Fruit fly (Drosophila melanogaster) whole organism, embryonic: ENCODE results near the gene CG4017.

Experiments
- BEAF-32 ChIP-seq: fragments of 200-800 bp; sonication (Bioruptor generic); optimal IDR thresholded peaks from 3 replicates; lab custom pipeline; 2017; ENCODE audit warnings: missing biosample characterization, missing genetic modification characterization, mild to moderate bottlenecking, moderate library complexity, missing genetic modification reagents
- Bteb2 ChIP-seq: fragments of 200-800 bp; sonication (Bioruptor generic); optimal IDR thresholded peaks from 2 replicates; lab custom pipeline; 2016; ENCODE audit warnings: missing biosample characterization, missing genetic modification characterization
- CG10543 ChIP-seq: fragments of 200-800 bp; sonication (Bioruptor generic); optimal IDR thresholded peaks from 3 replicates; lab custom pipeline; 2017; ENCODE audit warnings: missing biosample characterization, mild to moderate bottlenecking, missing genetic modification characterization, moderate library complexity
- CG10565 ChIP-seq: fragments of 200-800 bp; sonication (Bioruptor generic); optimal IDR thresholded peaks from 3 replicates; lab custom pipeline; 2016; ENCODE audit warnings: missing biosample characterization, mild to moderate bottlenecking, missing genetic modification characterization
- CG11398 ChIP-seq: fragments of 200-800 bp; sonication (Bioruptor generic); optimal IDR thresholded peaks from 2 replicates; lab custom pipeline; 2016; ENCODE audit warnings: missing biosample characterization, missing genetic modification characterization
- CG11504 ChIP-seq: fragments of 200-800 bp; sonication (Bioruptor generic); optimal IDR thresholded peaks from 3 replicates; lab custom pipeline; 2019; ENCODE audit warnings: missing biosample characterization, mild to moderate bottlenecking, missing genetic modification characterization, moderate library complexity
- CG12659 ChIP-seq: fragments of 200-800 bp; sonication (Bioruptor generic); optimal IDR thresholded peaks from 3 replicates; lab custom pipeline; 2017; ENCODE audit warnings: mild to moderate bottlenecking, missing biosample characterization, missing genetic modification reagents, missing genetic modification characterization
- CG14667 ChIP-seq: fragments of 200-800 bp; sonication (Bioruptor generic); IDR thresholded peaks from 2 replicates; pipeline ENCODE4 v1.3.6; 2022; ENCODE audit warnings: missing biosample characterization, missing genetic modification characterization
- CG14965 ChIP-seq: fragments of 200-800 bp; sonication (Bioruptor generic); optimal IDR thresholded peaks from 2 replicates; lab custom pipeline; 2016; ENCODE audit warnings: missing biosample characterization, missing genetic modification characterization, borderline replicate concordance
- CG15073 ChIP-seq: fragments of 200-800 bp; sonication (Bioruptor generic); optimal IDR thresholded peaks from 2 replicates; lab custom pipeline; 2016; ENCODE audit warnings: missing biosample characterization, missing genetic modification characterization
- CG1529 ChIP-seq: fragments of 200-800 bp; sonication (Bioruptor generic); optimal IDR thresholded peaks from 3 replicates; lab custom pipeline; 2018; ENCODE audit warnings: missing biosample characterization, missing genetic modification characterization
- CG16815 ChIP-seq: fragments of 200-800 bp; sonication (Bioruptor generic); optimal IDR thresholded peaks from 3 replicates; lab custom pipeline; 2017; ENCODE audit warnings: missing biosample characterization, mild to moderate bottlenecking, missing genetic modification characterization
- CG17359 ChIP-seq: fragments of 200-800 bp; sonication (Bioruptor generic); optimal IDR thresholded peaks from 3 replicates; lab custom pipeline; 2018; ENCODE audit warnings: missing biosample characterization, mild to moderate bottlenecking, missing genetic modification characterization, moderate library complexity
- CG17829 ChIP-seq: fragments of 200-800 bp; optimal IDR thresholded peaks from 2 replicates; lab custom pipeline; 2019; ENCODE audit warnings: missing biosample characterization, mild to moderate bottlenecking, missing genetic modification characterization, moderate library complexity
- CG2199 ChIP-seq: fragments of 200-800 bp; sonication (Bioruptor generic); IDR thresholded peaks from 3 replicates; pipeline ENCODE4 v1.3.6; 2022; ENCODE audit warnings: missing biosample characterization, missing genetic modification characterization
- CG3065 ChIP-seq: fragments of 200-800 bp; sonication (Bioruptor generic); optimal IDR thresholded peaks from 2 replicates; lab custom pipeline; 2016; ENCODE audit warnings: missing biosample characterization, missing genetic modification characterization
- CG34224 ChIP-seq: fragments of 200-800 bp; sonication (Bioruptor generic); IDR thresholded peaks from 3 replicates; pipeline ENCODE4 v1.3.6; 2022; ENCODE audit warnings: missing biosample characterization, missing genetic modification characterization; ENCODE audit not compliant: partially characterized antibody
- CG3995 ChIP-seq: fragments of 200-800 bp; sonication (Bioruptor generic); optimal IDR thresholded peaks from 3 replicates; lab custom pipeline; 2016; ENCODE audit warnings: missing biosample characterization, missing genetic modification characterization
- CG4282 ChIP-seq: fragments of 200-800 bp; sonication (Bioruptor generic); optimal IDR thresholded peaks from 2 replicates; lab custom pipeline; 2016; ENCODE audit warnings: missing biosample characterization, missing genetic modification characterization
- CG6683 ChIP-seq: fragments of 200-800 bp; sonication (Bioruptor generic); optimal IDR thresholded peaks from 2 replicates; lab custom pipeline; 2017; ENCODE audit warnings: missing biosample characterization, mild to moderate bottlenecking, missing genetic modification characterization, missing genetic modification reagents
- CG7786 ChIP-seq: fragments of 200-800 bp; sonication (Bioruptor generic); optimal IDR thresholded peaks from 2 replicates; lab custom pipeline; 2016; ENCODE audit warnings: missing biosample characterization, missing genetic modification characterization
- CG8290 ChIP-seq, 3 experiments: fragments of 200-800 bp; sonication (Bioruptor generic); optimal IDR thresholded peaks; 2 replicates each; lab custom pipeline; 2016 to 2019; ENCODE audit warnings: missing biosample characterization in 3 of 3, missing genetic modification characterization in 3 of 3, mild to moderate bottlenecking in 2 of 3, moderate library complexity in 1 of 3
- Dbx ChIP-seq: fragments of 200-800 bp; sonication (Bioruptor generic); IDR thresholded peaks from 3 replicates; pipeline ENCODE4 v1.3.6; 2022; ENCODE audit warnings: missing biosample characterization, missing genetic modification characterization
- Ets65A ChIP-seq: fragments of 200-800 bp; sonication (Bioruptor generic); peaks from one replicate; lab custom pipeline; 2016; ENCODE audit warnings: missing biosample characterization, missing genetic modification characterization
- H2.0 ChIP-seq: fragments of 200-800 bp; sonication (Bioruptor generic); IDR thresholded peaks from 2 replicates; pipeline ENCODE4 v1.3.6; 2022; ENCODE audit warnings: missing biosample characterization, missing genetic modification characterization
- HLH3B ChIP-seq: fragments of 200-800 bp; sonication (Bioruptor generic); IDR thresholded peaks from 2 replicates; pipeline ENCODE4 v1.3.6; 2022; ENCODE audit warnings: missing biosample characterization, missing genetic modification characterization
- Hr78 ChIP-seq, 2 experiments: fragments of 200-800 bp in 1 of 2; fragments of >200 bp in 1 of 2; sonication (Bioruptor generic) in 1 of 2; optimal IDR thresholded peaks; 2 replicates each; lab custom pipeline; 2017 to 2019; ENCODE audit warnings: missing biosample characterization in 2 of 2, missing genetic modification characterization in 2 of 2, mild to moderate bottlenecking in 1 of 2, moderate library complexity in 1 of 2
- Nf-YC ChIP-seq: fragments of 200-800 bp; optimal IDR thresholded peaks from 3 replicates; lab custom pipeline; 2019; ENCODE audit warnings: missing biosample characterization, mild to moderate bottlenecking, missing genetic modification characterization, moderate library complexity
- Trl ChIP-seq, 3 experiments: fragments of >200 bp in 2 of 3; fragments of 200-800 bp in 1 of 3; sonication (Bioruptor generic) in 1 of 3; optimal IDR thresholded peaks; 2 replicates in 1 of 3; 3 replicates in 2 of 3; lab custom pipeline; 2016 to 2017; ENCODE audit warnings: missing biosample characterization in 1 of 3, missing genetic modification characterization in 1 of 3
- Xbp1 ChIP-seq: fragments of 200-800 bp; sonication (Bioruptor generic); optimal IDR thresholded peaks from 3 replicates; lab custom pipeline; 2016; ENCODE audit warnings: missing biosample characterization, mild to moderate bottlenecking, missing genetic modification characterization
- al ChIP-seq: fragments of 200-800 bp; sonication (Bioruptor generic); IDR thresholded peaks from 2 replicates; pipeline ENCODE4 v1.3.6; 2022; ENCODE audit warnings: missing biosample characterization, missing genetic modification characterization
- az2 ChIP-seq: fragments of 200-800 bp; sonication (Bioruptor generic); optimal IDR thresholded peaks from 3 replicates; lab custom pipeline; 2016; ENCODE audit warnings: missing biosample characterization, missing genetic modification characterization
- bigmax ChIP-seq: fragments of 200-800 bp; sonication (Bioruptor generic); optimal IDR thresholded peaks from 2 replicates; lab custom pipeline; 2018; ENCODE audit warnings: missing biosample characterization, mild to moderate bottlenecking, missing genetic modification characterization
- br ChIP-seq: fragments of >200 bp; optimal IDR thresholded peaks from 2 replicates; lab custom pipeline; 2017
- ems ChIP-seq: fragments of 200-800 bp; sonication (Bioruptor generic); optimal IDR thresholded peaks from 3 replicates; lab custom pipeline; 2016; ENCODE audit warnings: missing biosample characterization, missing genetic modification characterization
- fd64A ChIP-seq: fragments of 200-800 bp; sonication (Bioruptor generic); optimal IDR thresholded peaks from 3 replicates; lab custom pipeline; 2018; ENCODE audit warnings: missing biosample characterization, mild to moderate bottlenecking, missing genetic modification characterization
- gcm ChIP-seq: fragments of 200-800 bp; sonication (Bioruptor generic); optimal IDR thresholded peaks from 2 replicates; lab custom pipeline; 2019; ENCODE audit warnings: missing biosample characterization, mild to moderate bottlenecking, missing genetic modification characterization, moderate library complexity
- gcm2 ChIP-seq: fragments of 200-800 bp; sonication (Bioruptor generic); optimal IDR thresholded peaks from 2 replicates; lab custom pipeline; 2016; ENCODE audit warnings: missing biosample characterization, missing genetic modification characterization
- odd ChIP-seq: fragments of 200-800 bp; sonication (Bioruptor generic); optimal IDR thresholded peaks from 2 replicates; lab custom pipeline; 2017; ENCODE audit warnings: missing biosample characterization, mild to moderate bottlenecking, missing genetic modification characterization
- otp ChIP-seq: fragments of 200-800 bp; sonication (Bioruptor generic); IDR thresholded peaks from 3 replicates; pipeline ENCODE4, ENCODE4 v1.3.6; 2022; ENCODE audit warnings: missing biosample characterization, missing genetic modification characterization
- psq ChIP-seq: fragments of 200-800 bp; sonication (Bioruptor generic); optimal IDR thresholded peaks from 2 replicates; lab custom pipeline; 2017; ENCODE audit warnings: missing biosample characterization, missing genetic modification characterization
- pum ChIP-seq: fragments of 200-800 bp; sonication (Bioruptor generic); optimal IDR thresholded peaks from 2 replicates; lab custom pipeline; 2016; ENCODE audit warnings: missing biosample characterization, missing genetic modification characterization
- seq ChIP-seq: fragments of 200-800 bp; sonication (Bioruptor generic); IDR thresholded peaks from 2 replicates; pipeline ENCODE4 v1.3.6; 2022; ENCODE audit warnings: missing biosample characterization, missing genetic modification characterization
- sob ChIP-seq: fragments of 200-800 bp; sonication (Bioruptor generic); IDR thresholded peaks from 2 replicates; pipeline ENCODE4 v1.3.6; 2022; ENCODE audit warnings: missing biosample characterization, missing genetic modification characterization
- tap ChIP-seq: fragments of 200-800 bp; optimal IDR thresholded peaks from 3 replicates; lab custom pipeline; 2019; ENCODE audit warnings: missing biosample characterization, mild to moderate bottlenecking, missing genetic modification characterization, moderate library complexity
- tin ChIP-seq: fragments of 200-800 bp; sonication (Bioruptor generic); optimal IDR thresholded peaks from 3 replicates; lab custom pipeline; 2016; ENCODE audit warnings: missing biosample characterization, missing genetic modification characterization
- trh ChIP-seq: fragments of 200-800 bp; sonication (Bioruptor generic); optimal IDR thresholded peaks from 2 replicates; lab custom pipeline; 2016; ENCODE audit warnings: missing biosample characterization, missing genetic modification characterization
- zen2 ChIP-seq: fragments of 200-800 bp; sonication (Bioruptor generic); IDR thresholded peaks from 3 replicates; pipeline ENCODE4 v1.3.6; 2022; ENCODE audit warnings: missing biosample characterization, missing genetic modification characterization; ENCODE audit not compliant: partially characterized antibody

CG4017 gene

dm6 chr2L:9757990-9758814, 8.7 kb upstream of the CG4017 start, which contains the start of gene zf30C:
TSS of gene zf30C (plus strand) at chr2L:9758342.
- peak; percentile 55 for TF ChIP-seq BEAF-32 (GFP tag; lab: Kevin White, UChicago)
- peak; percentile 31 for TF ChIP-seq CG14965 (GFP tag; lab: Kevin White, UChicago)
- TF ChIP-seq Ets65A (GFP tag; lab: Kevin White, UChicago), result peak; percentile 98
- TF ChIP-seq CG16815 (GFP tag; lab: Kevin White, UChicago), result peak; percentile 76
- no peak for TF ChIP-seq tap (tag; lab: Kevin White, UChicago)
- TF ChIP-seq fd64A (GFP tag; lab: Kevin White, UChicago), result peak; percentile 17
- TF ChIP-seq Trl (optimal IDR thresholded peaks at IDR 0.05; lab: Kevin White, UChicago), result peak; percentile 43 to 49
- peak; percentile 95 for TF ChIP-seq Trl (GFP tag; optimal IDR thresholded peaks at IDR 0.05; lab: Kevin White, UChicago)
- TF ChIP-seq CG6683 (GFP tag; lab: Kevin White, UChicago), result peak; percentile 51
- TF ChIP-seq tin, result peak; percentile 92
- TF ChIP-seq Xbp1 (GFP tag; lab: Kevin White, UChicago), result peak; percentile 94
- peak; percentile 17 for TF ChIP-seq CG8290 (GFP tag; optimal IDR thresholded peaks at IDR 0.05; lab: Kevin White, UChicago)
- TF ChIP-seq CG8290 (tag; optimal IDR thresholded peaks at IDR 0.05; lab: Kevin White, UChicago), result peak in 1 of 2 experiments; percentile 74
- no peak for TF ChIP-seq zen2 (GFP tag; lab: Robert Waterston, UW)
- TF ChIP-seq CG11504, result peak; percentile 74
- peak in 1 of 2 experiments; percentile 16 for TF ChIP-seq Hr78 (GFP tag; optimal IDR thresholded peaks at IDR 0.05; lab: Kevin White, UChicago)
- peak; percentile 70 for TF ChIP-seq HLH3B
- peak; percentile 30 for TF ChIP-seq bigmax (GFP tag; lab: Kevin White, UChicago)
- TF ChIP-seq CG10565 (GFP tag; lab: Kevin White, UChicago), result no peak
- TF ChIP-seq br, result no peak
- peak; percentile 76 for TF ChIP-seq CG17359 (tag; lab: Kevin White, UChicago)
- peak; percentile 25 for TF ChIP-seq CG3995 (GFP tag; lab: Kevin White, UChicago)
- peak; percentile 90 for TF ChIP-seq az2 (GFP tag; lab: Kevin White, UChicago)
- peak; percentile 26 for TF ChIP-seq gcm (GFP tag; lab: Kevin White, UChicago)
- peak; percentile 62 for TF ChIP-seq gcm2
- peak; percentile 55 for TF ChIP-seq CG3065 (GFP tag; lab: Kevin White, UChicago)
- peak; percentile 51 for TF ChIP-seq CG1529 (GFP tag; lab: Kevin White, UChicago)
- peak; percentile 89 for TF ChIP-seq ems
- peak; percentile 74 for TF ChIP-seq CG11398 (GFP tag; lab: Kevin White, UChicago)
- peak; percentile 86 for TF ChIP-seq seq
- peak; percentile 88 for TF ChIP-seq sob (GFP tag; lab: Robert Waterston, UW)
- peak; percentile 83 for TF ChIP-seq CG14667 (GFP tag; lab: Robert Waterston, UW)
- peak; percentile 93 for TF ChIP-seq pum (GFP tag; lab: Kevin White, UChicago)
- peak; percentile 91 for TF ChIP-seq CG12659 (GFP tag; lab: Kevin White, UChicago)
- peak; percentile 85 for TF ChIP-seq Bteb2 (GFP tag; lab: Kevin White, UChicago)
- peak; percentile 79; the same call in 2 of the 3 replicates for TF ChIP-seq CG2199 (GFP tag; lab: Robert Waterston, UW)
- TF ChIP-seq Dbx (GFP tag; lab: Robert Waterston, UW), result peak; percentile 89
- peak; percentile 83 for TF ChIP-seq CG4282 (GFP tag; lab: Kevin White, UChicago)
- peak; percentile 82 for TF ChIP-seq CG17829 (tag; lab: Kevin White, UChicago)
- peak; percentile 83 for TF ChIP-seq CG10543 (GFP tag; lab: Kevin White, UChicago)
- TF ChIP-seq CG7786, result peak; percentile 95
- peak; percentile 84 for TF ChIP-seq otp (GFP tag; lab: Robert Waterston, UW)
- TF ChIP-seq CG34224 (GFP tag; lab: Robert Waterston, UW), result 0 out of 3 replicates have a peak, but pooled peaks have one; percentile 10
- TF ChIP-seq CG15073 (GFP tag; lab: Kevin White, UChicago), result peak; percentile 51
- peak; percentile 69 for TF ChIP-seq Nf-YC (tag; lab: Kevin White, UChicago)
- TF ChIP-seq trh (GFP tag; lab: Kevin White, UChicago), result peak; percentile 66
- TF ChIP-seq psq (GFP tag; lab: Kevin White, UChicago), result peak; percentile 43
- TF ChIP-seq H2.0 (GFP tag; lab: Robert Waterston, UW), result peak; percentile 82
- peak; percentile 18 for TF ChIP-seq odd (GFP tag; lab: Kevin White, UChicago)
- TF ChIP-seq al (GFP tag; lab: Robert Waterston, UW), result peak; percentile 82
